Worm (Caenorhabditis elegans) whole organism, L4/young adult: ENCODE results near the gene ZK1321.1.

Source experiments
- W03F9.2 ChIP-seq: fragments of 150-350 bp; optimal IDR thresholded peaks from 2 replicates; lab custom pipeline; 2014; ENCODE audit warnings: missing biosample characterization, missing genetic modification characterization
- him-1 ChIP-seq: sonication (generic microtip); optimal IDR thresholded peaks from 2 replicates; lab custom pipeline; 2016; ENCODE audit warnings: missing genotype, missing genetic modification reagents, missing genetic modification characterization, missing compliant biosample characterization

- TF ChIP-seq him-1 (tag; lab: Kevin White, UChicago) (no peak), W03F9.2 (tag; lab: Kevin White, UChicago) (no peak)
Measured at ce11 chrII:9791185-9791584, 37.4 kb downstream of the ZK1321.1 start.
